Worm (Caenorhabditis elegans) whole organism, late embryonic: ENCODE data around the gene acdh-12.

ENCODE experiments used
- ceh-14 ChIP-seq: sonication (generic microtip); optimal IDR thresholded peaks from 2 replicates; lab custom pipeline; 2016; ENCODE audit warnings: missing genotype, missing genetic modification characterization, missing compliant biosample characterization
- ceh-24 ChIP-seq: sonication (generic microtip); optimal IDR thresholded peaks from 2 replicates; lab custom pipeline; 2016; ENCODE audit warnings: mild to moderate bottlenecking, missing genetic modification characterization, missing compliant biosample characterization
- elt-2 ChIP-seq: sonication (generic microtip); optimal IDR thresholded peaks from 2 replicates; lab custom pipeline; 2016; ENCODE audit warnings: missing genetic modification reagents, missing genetic modification characterization, missing compliant biosample characterization
- lin-11 ChIP-seq: fragments of 200-800 bp; sonication (Bioruptor generic); optimal IDR thresholded peaks from 2 replicates; lab custom pipeline; 2018; ENCODE audit warnings: mild to moderate bottlenecking, missing genetic modification characterization, missing compliant biosample characterization
- nhr-11 ChIP-seq: fragments of 150-350 bp; optimal IDR thresholded peaks from 2 replicates; lab custom pipeline; 2014; ENCODE audit warnings: missing biosample characterization, missing genetic modification characterization
- ttx-3 ChIP-seq: sonication (generic microtip); optimal IDR thresholded peaks from 2 replicates; lab custom pipeline; 2016; ENCODE audit warnings: missing genetic modification reagents, missing genetic modification characterization, missing compliant biosample characterization
- unc-86 ChIP-seq: sonication (generic microtip); optimal IDR thresholded peaks from 2 replicates; lab custom pipeline; 2016; ENCODE audit warnings: missing genetic modification characterization, missing compliant biosample characterization

DNA sequence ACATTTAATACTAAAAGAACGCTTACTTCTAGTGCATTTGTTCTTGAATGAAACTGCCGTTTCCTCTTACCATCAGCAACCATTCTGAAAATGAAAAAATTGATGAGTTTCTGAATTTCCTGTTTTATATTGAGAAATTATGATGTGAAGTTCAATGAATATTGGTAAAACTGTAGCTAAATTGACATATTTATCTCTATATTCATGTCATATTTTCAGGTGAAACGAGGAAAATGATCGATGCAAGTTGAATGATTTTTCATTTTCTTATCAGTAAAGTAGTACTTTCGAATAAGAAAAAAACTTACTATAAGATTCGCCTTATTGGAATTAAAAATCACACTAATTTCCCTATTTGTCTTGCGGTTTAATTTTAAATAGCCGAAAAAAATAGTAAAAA is 14.7 kb upstream of the acdh-12 start, which contains the start of gene E04F6.15:
- TF ChIP-seq unc-86 (tag; lab: Kevin White, UChicago) (no peak), nhr-11 (tag; lab: Kevin White, UChicago) (no peak), ceh-24 (tag; lab: Kevin White, UChicago) (no peak), lin-11 (no peak), elt-2 (tag; lab: Kevin White, UChicago) (no peak), ceh-14 (tag; lab: Kevin White, UChicago) (no peak), ttx-3 (tag; lab: Kevin White, UChicago) (no peak)
